Fruit fly (Drosophila melanogaster): ENCODE results near the gene lft.

DNA sequence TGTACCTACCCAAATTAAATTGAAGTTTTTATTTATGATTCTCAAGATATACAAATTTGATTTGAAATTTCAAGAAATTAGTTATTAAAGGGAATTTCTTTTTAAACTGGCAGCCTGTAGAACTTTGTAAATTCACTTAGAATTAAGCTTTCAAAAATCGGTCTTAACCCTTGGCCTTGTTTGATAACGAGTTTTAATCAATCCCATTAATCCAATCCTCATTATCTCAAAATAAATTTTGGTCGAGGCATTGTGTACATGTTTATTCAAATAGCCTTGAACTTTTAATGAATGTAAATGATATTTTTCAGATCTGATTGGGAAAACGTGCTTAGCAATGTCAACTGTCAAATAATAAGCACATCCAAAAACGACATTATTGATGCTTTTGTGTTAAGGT is 24.4 kb upstream of the lft start:
- TF ChIP-seq bbx (GFP tag; IDR thresholded peaks at IDR 0.05; ENCODE audit: partially characterized antibody) (no peak), rib (GFP tag; IDR thresholded peaks at IDR 0.05) (no peak), Awh (GFP tag; IDR thresholded peaks at IDR 0.05) (no peak), gsb (GFP tag; IDR thresholded peaks at IDR 0.05) (no peak), CG1792 (GFP tag; optimal IDR thresholded peaks at IDR 0.05) (no peak), CG5245 (GFP tag; optimal IDR thresholded peaks at IDR 0.05) (no peak), tup (GFP tag; optimal IDR thresholded peaks at IDR 0.05) (no peak)

All from whole organism, embryonic.